Worm (Caenorhabditis elegans) whole organism, L4 larva: Measurements from ENCODE around the gene C49C3.4.

Source experiments
- F26F4.8 ChIP-seq: fragments of 200-800 bp; sonication (Bioruptor generic); conservative IDR thresholded peaks from 2 replicates; pipeline ENCODE4 v1.3.6; 2022; ENCODE audit warnings: missing genetic modification characterization, missing compliant biosample characterization
- F49E8.2 ChIP-seq: sonication (generic microtip); optimal IDR thresholded peaks from 2 replicates; lab custom pipeline; 2016; ENCODE audit warnings: missing compliant biosample characterization, mild to moderate bottlenecking, missing genetic modification characterization, borderline replicate concordance
- Y5F2A.4 ChIP-seq: fragments of 200-800 bp; sonication (Bioruptor generic); optimal IDR thresholded peaks from 2 replicates; lab custom pipeline; 2018; ENCODE audit warnings: mild to moderate bottlenecking, missing genetic modification characterization, missing compliant biosample characterization
- aha-1 ChIP-seq: fragments of 150-350 bp; peaks from one replicate; lab custom pipeline; 2014; ENCODE audit warnings: missing biosample characterization, missing genetic modification characterization
- arid-1 ChIP-seq: fragments of 200-800 bp; sonication (Bioruptor generic); conservative IDR thresholded peaks from 2 replicates; pipeline ENCODE4 v1.3.6; 2022; ENCODE audit warnings: missing genetic modification reagents, missing genetic modification characterization, missing compliant biosample characterization
- ceh-44 ChIP-seq: fragments of 200-800 bp; sonication (Bioruptor generic); IDR thresholded peaks from 2 replicates; pipeline ENCODE4 v1.3.6; 2022; ENCODE audit warnings: missing genetic modification reagents, missing genetic modification characterization, missing compliant biosample characterization
- daf-16 ChIP-seq, 3 experiments: sonication (generic microtip); optimal IDR thresholded peaks; 2 replicates each; lab custom pipeline; 2016 to 2017; ENCODE audit warnings: missing genetic modification characterization in 3 of 3, missing genetic modification reagents in 3 of 3, mild to moderate bottlenecking in 2 of 3, missing compliant biosample characterization in 2 of 3, missing biosample characterization in 1 of 3, moderate library complexity in 1 of 3
- dmd-6 ChIP-seq: fragments of 200-800 bp; sonication (Bioruptor generic); IDR thresholded peaks from 2 replicates; pipeline ENCODE4 v1.3.6; 2022; ENCODE audit warnings: missing genetic modification reagents, missing genetic modification characterization, missing compliant biosample characterization
- duxl-1 ChIP-seq: sonication (generic microtip); optimal IDR thresholded peaks from 2 replicates; lab custom pipeline; 2016; ENCODE audit warnings: mild to moderate bottlenecking, missing genetic modification characterization, moderate library complexity, missing compliant biosample characterization; ENCODE audit not compliant: poor library complexity
- dve-1 ChIP-seq: sonication (generic microtip); optimal IDR thresholded peaks from 2 replicates; lab custom pipeline; 2017; ENCODE audit warnings: antibody characterized with exemption, mild to moderate bottlenecking, missing genetic modification characterization, missing compliant biosample characterization; ENCODE audit not compliant: insufficient read depth
- gei-8 ChIP-seq: fragments of 200-800 bp; sonication (Bioruptor generic); optimal IDR thresholded peaks from 2 replicates; lab custom pipeline; 2018; ENCODE audit warnings: mild to moderate bottlenecking, missing genetic modification characterization, missing compliant biosample characterization
- hif-1 ChIP-seq, 2 experiments: sonication (generic microtip); optimal IDR thresholded peaks; 2 replicates each; lab custom pipeline; 2016 to 2017; ENCODE audit warnings: missing compliant biosample characterization in 2 of 2, missing genetic modification characterization in 2 of 2, missing genetic modification reagents in 2 of 2, missing genotype in 2 of 2, mild to moderate bottlenecking in 1 of 2
- hlh-11 ChIP-seq: fragments of 200-800 bp; sonication (Bioruptor generic); optimal IDR thresholded peaks from 2 replicates; lab custom pipeline; 2018; ENCODE audit warnings: mild to moderate bottlenecking, missing genetic modification characterization, missing compliant biosample characterization
- hlh-30 ChIP-seq: sonication (generic microtip); optimal IDR thresholded peaks from 2 replicates; lab custom pipeline; 2017; ENCODE audit warnings: antibody characterized with exemption, mild to moderate bottlenecking, missing genetic modification characterization, missing compliant biosample characterization; ENCODE audit not compliant: insufficient read depth
- hmg-1.1 ChIP-seq: fragments of 200-800 bp; sonication (Bioruptor generic); IDR thresholded peaks from 2 replicates; pipeline ENCODE4 v1.3.6; 2022; ENCODE audit warnings: missing genetic modification reagents, missing genetic modification characterization, missing compliant biosample characterization
- lin-1 ChIP-seq: fragments of 200-800 bp; sonication (Bioruptor generic); IDR thresholded peaks from 2 replicates; pipeline ENCODE4 v1.3.6; 2022; ENCODE audit warnings: missing genetic modification reagents, missing genetic modification characterization, missing compliant biosample characterization
- lin-38 ChIP-seq: fragments of 200-800 bp; sonication (Bioruptor generic); IDR thresholded peaks from 2 replicates; pipeline ENCODE4 v1.3.6; 2022; ENCODE audit warnings: missing genetic modification reagents, missing genetic modification characterization, missing compliant biosample characterization
- lsy-2 ChIP-seq, 2 experiments: fragments of 150-350 bp in 1 of 2; sonication (generic microtip) in 1 of 2; optimal IDR thresholded peaks; 2 replicates each; lab custom pipeline; 2014 to 2017; ENCODE audit warnings: missing biosample characterization in 2 of 2, missing genetic modification characterization in 2 of 2
- mes-2 ChIP-seq: sonication (generic microtip); optimal IDR thresholded peaks from 2 replicates; lab custom pipeline; 2016; ENCODE audit warnings: missing genotype, mild to moderate bottlenecking, missing genetic modification characterization, missing compliant biosample characterization; ENCODE audit not compliant: poor library complexity, severe bottlenecking
- mxl-2 ChIP-seq: fragments of 200-800 bp; sonication (Bioruptor generic); conservative IDR thresholded peaks from 2 replicates; pipeline ENCODE4 v1.3.6; 2022; ENCODE audit warnings: missing genetic modification reagents, missing genetic modification characterization, missing compliant biosample characterization
- mxl-3 ChIP-seq: fragments of 200-800 bp; sonication (Bioruptor generic); optimal IDR thresholded peaks from 2 replicates; lab custom pipeline; 2018; ENCODE audit warnings: mild to moderate bottlenecking, missing genetic modification characterization, missing compliant biosample characterization
- nhr-111 ChIP-seq: fragments of 200-800 bp; sonication (Bioruptor generic); optimal IDR thresholded peaks from 2 replicates; lab custom pipeline; 2018; ENCODE audit warnings: mild to moderate bottlenecking, missing genetic modification characterization, missing compliant biosample characterization
- nhr-237 ChIP-seq: sonication (generic microtip); optimal IDR thresholded peaks from 2 replicates; lab custom pipeline; 2017; ENCODE audit warnings: missing biosample characterization, missing genetic modification characterization
- nhr-25 ChIP-seq: sonication (generic microtip); optimal IDR thresholded peaks from 2 replicates; lab custom pipeline; 2017; ENCODE audit warnings: missing genetic modification characterization, mild to moderate bottlenecking, missing compliant biosample characterization, antibody characterized with exemption, moderate library complexity, borderline replicate concordance; ENCODE audit not compliant: insufficient read depth
- nhr-28 ChIP-seq: fragments of 150-350 bp; optimal IDR thresholded peaks from 2 replicates; lab custom pipeline; 2014; ENCODE audit warnings: missing biosample characterization, missing genetic modification characterization
- nhr-41 ChIP-seq: fragments of 200-800 bp; sonication (Bioruptor generic); IDR thresholded peaks from 2 replicates; pipeline ENCODE4 v1.3.6; 2022; ENCODE audit warnings: missing genetic modification reagents, missing genetic modification characterization, missing compliant biosample characterization
- nhr-77 ChIP-seq: fragments of 150-350 bp; optimal IDR thresholded peaks from 2 replicates; lab custom pipeline; 2014; ENCODE audit warnings: missing biosample characterization, missing genetic modification characterization
- pqm-1 ChIP-seq: sonication (generic microtip); optimal IDR thresholded peaks from 2 replicates; lab custom pipeline; 2017; ENCODE audit warnings: missing biosample characterization, missing genetic modification characterization
- unc-62 ChIP-seq, 3 experiments: fragments of 150-350 bp in 1 of 3; sonication (generic microtip); optimal IDR thresholded peaks in 2 of 3; peaks in 1 of 3; 1 replicate in 1 of 3; 2 replicates in 2 of 3; lab custom pipeline; 2014 to 2017; ENCODE audit warnings: missing biosample characterization in 3 of 3, missing genetic modification characterization in 3 of 3, missing genetic modification reagents in 3 of 3, missing genotype in 1 of 3

The C49C3.4 gene

ce11 chrIV:17333542-17334281, 13.1 kb downstream of the C49C3.4 start, which contains the start of gene C49C3.15 (continued):
- no peak for TF ChIP-seq F49E8.2 (tag; lab: Kevin White, UChicago)
- TF ChIP-seq ceh-44: no peak
- TF ChIP-seq hif-1 (tag; optimal IDR thresholded peaks at IDR 0.05; lab: Kevin White, UChicago): peak in 1 of 2 experiments; percentile 83
- no peak for TF ChIP-seq nhr-41 (GFP tag; lab: Robert Waterston, UW)
- TF ChIP-seq duxl-1 (tag; lab: Kevin White, UChicago): no peak
- TF ChIP-seq Y5F2A.4 (GFP tag; lab: Kevin White, UChicago): no peak
- TF ChIP-seq aha-1 (tag; lab: Kevin White, UChicago): no peak
- no peak for TF ChIP-seq nhr-25 (tag; lab: Kevin White, UChicago)
- no peak for TF ChIP-seq gei-8 (GFP tag; lab: Kevin White, UChicago)
- no peak for TF ChIP-seq daf-16 (GFP tag; optimal IDR thresholded peaks at IDR 0.05; lab: Kevin White, UChicago)
- peak; percentile 23 for TF ChIP-seq daf-16 (tag; optimal IDR thresholded peaks at IDR 0.05; lab: Kevin White, UChicago)
- 0 out of 2 replicates have a peak, but pooled peaks have one; percentile 8 for TF ChIP-seq hmg-1.1 (GFP tag; lab: Robert Waterston, UW)
- no peak for TF ChIP-seq F26F4.8
- TF ChIP-seq arid-1 (GFP tag; lab: Robert Waterston, UW): no peak
- TF ChIP-seq hlh-11 (tag; lab: Kevin White, UChicago): peak; percentile 28

- TF ChIP-seq mxl-2 (GFP tag; lab: Robert Waterston, UW): no peak
- peak; percentile 40 for TF ChIP-seq lin-38
- peak in 1 of 2 experiments; percentile 51 for TF ChIP-seq lsy-2 (tag; optimal IDR thresholded peaks at IDR 0.05; lab: Kevin White, UChicago)
- TF ChIP-seq aha-1 (tag; lab: Kevin White, UChicago): peak; percentile 79
- TF ChIP-seq mes-2: peak; percentile 27
- no peak for TF ChIP-seq nhr-237 (tag; lab: Kevin White, UChicago)
Measured at ce11 chrIV:17335031-17335430, 14.4 kb downstream of the C49C3.4 start, which contains the start of gene C49C3.8. C49C3.8 (plus strand) TSS chrIV:17335203.

ce11 chrIV:17338920-17339510, 18.4 kb downstream of the C49C3.4 start, which contains the start of gene C49C3.10:
C49C3.10 (minus strand) TSS chrIV:17338970.
- peak; percentile 66 for TF ChIP-seq dve-1 (tag; lab: Kevin White, UChicago)
- peak in 1 of 2 experiments; percentile 20 for TF ChIP-seq unc-62 (GFP tag; optimal IDR thresholded peaks at IDR 0.05 in 1 of 2; lab: Kevin White, UChicago)
- TF ChIP-seq unc-62 (tag; optimal IDR thresholded peaks at IDR 0.05; lab: Kevin White, UChicago): no peak
- peak; percentile 73 for TF ChIP-seq nhr-28 (tag; lab: Kevin White, UChicago)
- no peak for TF ChIP-seq nhr-111
- peak; percentile 79 for TF ChIP-seq nhr-77 (tag; lab: Kevin White, UChicago)
- no peak for TF ChIP-seq mxl-3 (GFP tag; lab: Kevin White, UChicago)
- peak; percentile 72 for TF ChIP-seq pqm-1 (tag; lab: Kevin White, UChicago)
- no peak for TF ChIP-seq daf-16 (GFP tag; optimal IDR thresholded peaks at IDR 0.05; lab: Kevin White, UChicago)
- TF ChIP-seq daf-16 (tag; optimal IDR thresholded peaks at IDR 0.05; lab: Kevin White, UChicago): peak; percentile 94
- TF ChIP-seq dmd-6: peak; percentile 46
- peak; percentile 54 for TF ChIP-seq hlh-11 (tag; lab: Kevin White, UChicago)

ce11 chrIV:17341033-17341432, 20.4 kb downstream of the C49C3.4 start:
- TF ChIP-seq unc-62 (GFP tag; optimal IDR thresholded peaks at IDR 0.05 in 1 of 2; lab: Kevin White, UChicago): peak in 1 of 2 experiments; percentile 95
- TF ChIP-seq unc-62 (tag; optimal IDR thresholded peaks at IDR 0.05; lab: Kevin White, UChicago): no peak
- TF ChIP-seq mes-2: no peak

- TF ChIP-seq hlh-30 (tag; lab: Kevin White, UChicago) (no peak), lin-1 (GFP tag; lab: Robert Waterston, UW) (peak; percentile 77; the same call in 1 of the 2 replicates), pqm-1 (tag; lab: Kevin White, UChicago) (peak; percentile 99), nhr-28 (tag; lab: Kevin White, UChicago) (peak; percentile 76), nhr-41 (GFP tag; lab: Robert Waterston, UW) (peak; percentile 83; the same call in 1 of the 2 replicates), nhr-237 (tag; lab: Kevin White, UChicago) (no peak), dmd-6 (peak; percentile 74)
- TF ChIP-seq, all 104 proteins: peak for 5
Measured at ce11 chrIV:17342179-17342578, 21.6 kb downstream of the C49C3.4 start, which contains the start of gene C49C3.9. C49C3.9 (minus strand) TSS chrIV:17342314.
